Worm (Caenorhabditis elegans) whole organism, L4 larva: ENCODE data around the gene fbxa-54.

Experiments
- F10B5.3 ChIP-seq: sonication (generic microtip); optimal IDR thresholded peaks from 2 replicates; lab custom pipeline; 2016; ENCODE audit warnings: mild to moderate bottlenecking, missing genetic modification characterization, missing compliant biosample characterization
- F49E8.2 ChIP-seq: sonication (generic microtip); optimal IDR thresholded peaks from 2 replicates; lab custom pipeline; 2016; ENCODE audit warnings: missing compliant biosample characterization, mild to moderate bottlenecking, missing genetic modification characterization, borderline replicate concordance
- T20F7.1 ChIP-seq: fragments of 200-800 bp; sonication (Bioruptor generic); optimal IDR thresholded peaks from 2 replicates; lab custom pipeline; 2018; ENCODE audit warnings: mild to moderate bottlenecking, missing genetic modification characterization, missing compliant biosample characterization
- ZK546.5 ChIP-seq, 2 experiments: sonication (generic microtip); optimal IDR thresholded peaks; 2 replicates each; lab custom pipeline; 2017; ENCODE audit warnings: missing biosample characterization in 2 of 2, missing genetic modification characterization in 2 of 2
- arid-1 ChIP-seq: fragments of 200-800 bp; sonication (Bioruptor generic); conservative IDR thresholded peaks from 2 replicates; pipeline ENCODE4 v1.3.6; 2022; ENCODE audit warnings: missing genetic modification reagents, missing genetic modification characterization, missing compliant biosample characterization
- attf-4 ChIP-seq: sonication (generic microtip); optimal IDR thresholded peaks from 3 replicates; lab custom pipeline; 2017; ENCODE audit warnings: missing biosample characterization, missing genetic modification characterization
- ceh-28 ChIP-seq: fragments of 150-350 bp; optimal IDR thresholded peaks from 2 replicates; lab custom pipeline; 2014; ENCODE audit warnings: missing biosample characterization, missing genetic modification reagents, missing genetic modification characterization
- daf-16 ChIP-seq, 3 experiments: sonication (generic microtip); optimal IDR thresholded peaks; 2 replicates each; lab custom pipeline; 2016 to 2017; ENCODE audit warnings: missing genetic modification characterization in 3 of 3, missing genetic modification reagents in 3 of 3, mild to moderate bottlenecking in 2 of 3, missing compliant biosample characterization in 2 of 3, missing biosample characterization in 1 of 3, moderate library complexity in 1 of 3
- daf-19 ChIP-seq: fragments of 200-800 bp; sonication (Bioruptor generic); conservative IDR thresholded peaks from 2 replicates; pipeline ENCODE4 v1.3.6; 2022; ENCODE audit warnings: missing genetic modification characterization, missing compliant biosample characterization
- daf-8 ChIP-seq: fragments of 200-800 bp; sonication (Bioruptor generic); IDR thresholded peaks from 2 replicates; pipeline ENCODE4 v1.3.6; 2022; ENCODE audit warnings: missing genetic modification characterization, missing compliant biosample characterization
- dmd-6 ChIP-seq: fragments of 200-800 bp; sonication (Bioruptor generic); IDR thresholded peaks from 2 replicates; pipeline ENCODE4 v1.3.6; 2022; ENCODE audit warnings: missing genetic modification reagents, missing genetic modification characterization, missing compliant biosample characterization
- dmd-8 ChIP-seq: fragments of 200-800 bp; sonication (Bioruptor generic); IDR thresholded peaks from 2 replicates; pipeline ENCODE4 v1.3.6; 2022; ENCODE audit warnings: missing genetic modification characterization, missing compliant biosample characterization
- dmd-9 ChIP-seq: fragments of 200-800 bp; sonication (Bioruptor generic); IDR thresholded peaks from 2 replicates; pipeline ENCODE4 v1.3.6; 2022; ENCODE audit warnings: missing genetic modification reagents, missing genetic modification characterization, missing compliant biosample characterization
- dpl-1 ChIP-seq: fragments of 150-350 bp; optimal IDR thresholded peaks from 2 replicates; lab custom pipeline; 2014; ENCODE audit warnings: missing biosample characterization, missing genetic modification reagents, missing genetic modification characterization
- dve-1 ChIP-seq: sonication (generic microtip); optimal IDR thresholded peaks from 2 replicates; lab custom pipeline; 2017; ENCODE audit warnings: antibody characterized with exemption, mild to moderate bottlenecking, missing genetic modification characterization, missing compliant biosample characterization; ENCODE audit not compliant: insufficient read depth
- hlh-11 ChIP-seq: fragments of 200-800 bp; sonication (Bioruptor generic); optimal IDR thresholded peaks from 2 replicates; lab custom pipeline; 2018; ENCODE audit warnings: mild to moderate bottlenecking, missing genetic modification characterization, missing compliant biosample characterization
- hlh-30 ChIP-seq: sonication (generic microtip); optimal IDR thresholded peaks from 2 replicates; lab custom pipeline; 2017; ENCODE audit warnings: antibody characterized with exemption, mild to moderate bottlenecking, missing genetic modification characterization, missing compliant biosample characterization; ENCODE audit not compliant: insufficient read depth
- jun-1 ChIP-seq: fragments of 150-350 bp; optimal IDR thresholded peaks from 2 replicates; lab custom pipeline; 2014; ENCODE audit warnings: missing biosample characterization, missing genetic modification reagents, missing genetic modification characterization
- lin-1 ChIP-seq: fragments of 200-800 bp; sonication (Bioruptor generic); IDR thresholded peaks from 2 replicates; pipeline ENCODE4 v1.3.6; 2022; ENCODE audit warnings: missing genetic modification reagents, missing genetic modification characterization, missing compliant biosample characterization
- lin-38 ChIP-seq: fragments of 200-800 bp; sonication (Bioruptor generic); IDR thresholded peaks from 2 replicates; pipeline ENCODE4 v1.3.6; 2022; ENCODE audit warnings: missing genetic modification reagents, missing genetic modification characterization, missing compliant biosample characterization
- mdl-1 ChIP-seq, 2 experiments: fragments of 150-350 bp in 1 of 2; sonication (generic microtip) in 1 of 2; optimal IDR thresholded peaks; 2 replicates each; lab custom pipeline; 2014 to 2017; ENCODE audit warnings: missing biosample characterization in 2 of 2, missing genetic modification characterization in 2 of 2
- mdt-29 ChIP-seq: fragments of 200-800 bp; sonication (Bioruptor generic); IDR thresholded peaks from 2 replicates; pipeline ENCODE4 v1.3.6; 2022; ENCODE audit warnings: missing genetic modification reagents, missing genetic modification characterization, missing compliant biosample characterization
- mep-1 ChIP-seq: fragments of 150-350 bp; sonication (generic microtip); optimal IDR thresholded peaks from 3 replicates; lab custom pipeline; 2014; ENCODE audit warnings: missing biosample characterization, missing genetic modification characterization
- mxl-3 ChIP-seq: fragments of 200-800 bp; sonication (Bioruptor generic); optimal IDR thresholded peaks from 2 replicates; lab custom pipeline; 2018; ENCODE audit warnings: mild to moderate bottlenecking, missing genetic modification characterization, missing compliant biosample characterization
- nhr-11 ChIP-seq: fragments of 150-350 bp; optimal IDR thresholded peaks from 2 replicates; lab custom pipeline; 2014; ENCODE audit warnings: missing biosample characterization, missing genetic modification characterization
- nhr-111 ChIP-seq: fragments of 200-800 bp; sonication (Bioruptor generic); optimal IDR thresholded peaks from 2 replicates; lab custom pipeline; 2018; ENCODE audit warnings: mild to moderate bottlenecking, missing genetic modification characterization, missing compliant biosample characterization
- nhr-237 ChIP-seq: sonication (generic microtip); optimal IDR thresholded peaks from 2 replicates; lab custom pipeline; 2017; ENCODE audit warnings: missing biosample characterization, missing genetic modification characterization
- nhr-28 ChIP-seq: fragments of 150-350 bp; optimal IDR thresholded peaks from 2 replicates; lab custom pipeline; 2014; ENCODE audit warnings: missing biosample characterization, missing genetic modification characterization
- nhr-48 ChIP-seq: sonication (generic microtip); optimal IDR thresholded peaks from 2 replicates; lab custom pipeline; 2016; ENCODE audit warnings: mild to moderate bottlenecking, missing genetic modification characterization, missing compliant biosample characterization
- nhr-76 ChIP-seq: fragments of 150-350 bp; optimal IDR thresholded peaks from 2 replicates; lab custom pipeline; 2014; ENCODE audit warnings: missing biosample characterization, missing genetic modification characterization
- nhr-77 ChIP-seq: fragments of 150-350 bp; optimal IDR thresholded peaks from 2 replicates; lab custom pipeline; 2014; ENCODE audit warnings: missing biosample characterization, missing genetic modification characterization
- php-3 ChIP-seq: fragments of 200-800 bp; sonication (Bioruptor generic); IDR thresholded peaks from 2 replicates; pipeline ENCODE4 v1.3.6; 2022; ENCODE audit warnings: missing genetic modification reagents, missing genetic modification characterization, missing compliant biosample characterization
- pqm-1 ChIP-seq: sonication (generic microtip); optimal IDR thresholded peaks from 2 replicates; lab custom pipeline; 2017; ENCODE audit warnings: missing biosample characterization, missing genetic modification characterization
- rbr-2 ChIP-seq: sonication (generic microtip); optimal IDR thresholded peaks from 2 replicates; lab custom pipeline; 2016; ENCODE audit warnings: missing genotype, missing genetic modification characterization, missing compliant biosample characterization
- tra-1 ChIP-seq: fragments of 200-800 bp; sonication (Bioruptor generic); IDR thresholded peaks from 2 replicates; pipeline ENCODE4 v1.3.6; 2022; ENCODE audit warnings: missing genetic modification reagents, missing genetic modification characterization, missing compliant biosample characterization
- unc-62 ChIP-seq, 3 experiments: fragments of 150-350 bp in 1 of 3; sonication (generic microtip); optimal IDR thresholded peaks in 2 of 3; peaks in 1 of 3; 1 replicate in 1 of 3; 2 replicates in 2 of 3; lab custom pipeline; 2014 to 2017; ENCODE audit warnings: missing biosample characterization in 3 of 3, missing genetic modification characterization in 3 of 3, missing genetic modification reagents in 3 of 3, missing genotype in 1 of 3
- zfp-3 ChIP-seq: fragments of 200-800 bp; sonication (Bioruptor generic); conservative IDR thresholded peaks from 2 replicates; pipeline ENCODE4 v1.3.6; 2022; ENCODE audit warnings: missing genetic modification reagents, missing genetic modification characterization, missing compliant biosample characterization
- zip-11 ChIP-seq: fragments of 200-800 bp; sonication (Bioruptor generic); IDR thresholded peaks from 2 replicates; pipeline ENCODE4 v1.3.6; 2022; ENCODE audit warnings: missing genetic modification characterization, missing compliant biosample characterization
- zip-2 ChIP-seq: fragments of 150-350 bp; optimal IDR thresholded peaks from 2 replicates; lab custom pipeline; 2014; ENCODE audit warnings: missing biosample characterization, missing genetic modification characterization
- ztf-7 ChIP-seq: fragments of 150-350 bp; optimal IDR thresholded peaks from 2 replicates; lab custom pipeline; 2014; ENCODE audit warnings: missing biosample characterization, missing genetic modification characterization

Gene fbxa-54

ce11 chrIII:943426-943927 lies 12.7 kb upstream of the fbxa-54 start, which contains the start of gene fbxa-59 (continued):
- no peak for TF ChIP-seq mep-1 (tag; lab: Kevin White, UChicago)
- no peak for TF ChIP-seq mdl-1 (tag; optimal IDR thresholded peaks at IDR 0.05; lab: Kevin White, UChicago)
- no peak for TF ChIP-seq nhr-48
- no peak for TF ChIP-seq dmd-8 (GFP tag; lab: Robert Waterston, UW)
- TF ChIP-seq daf-16 (GFP tag; optimal IDR thresholded peaks at IDR 0.05; lab: Kevin White, UChicago): no peak
- peak; percentile 71 for TF ChIP-seq daf-16 (tag; optimal IDR thresholded peaks at IDR 0.05; lab: Kevin White, UChicago)
- no peak for TF ChIP-seq daf-8 (GFP tag; lab: Robert Waterston, UW)

ce11 chrIII:944346-944745 lies 11.8 kb upstream of the fbxa-54 start:
- TF ChIP-seq php-3 (GFP tag; lab: Robert Waterston, UW) (peak; percentile 78), dmd-6 (GFP tag; lab: Robert Waterston, UW) (peak; percentile 78)
- TF ChIP-seq, all 104 proteins: peak for 2; not testable (repeated sequence) for 102

ce11 chrIII:946250-946725 lies 9.8 kb upstream of the fbxa-54 start, which contains the start of gene fbxa-60:
Gene fbxa-60, minus strand, starts transcription at chrIII:946300.
- TF ChIP-seq hlh-11 (tag; lab: Kevin White, UChicago) (peak; percentile 82), T20F7.1 (GFP tag; lab: Kevin White, UChicago) (peak; percentile 54), dmd-9 (no peak), nhr-11 (tag; lab: Kevin White, UChicago) (no peak), zip-2 (tag; lab: Kevin White, UChicago) (peak; percentile 75), hlh-30 (tag; lab: Kevin White, UChicago) (peak; percentile 16), tra-1 (GFP tag; lab: Robert Waterston, UW) (peak; percentile 66; the same call in 1 of the 2 replicates), nhr-77 (tag; lab: Kevin White, UChicago) (peak; percentile 12), lin-1 (GFP tag; lab: Robert Waterston, UW) (peak; percentile 36; the same call in 1 of the 2 replicates), dmd-6 (GFP tag; lab: Robert Waterston, UW) (peak; percentile 95), nhr-111 (GFP tag; lab: Kevin White, UChicago) (no peak), dve-1 (tag; lab: Kevin White, UChicago) (peak; percentile 63), nhr-28 (peak; percentile 61), pqm-1 (peak; percentile 76), nhr-76 (tag; lab: Kevin White, UChicago) (no peak), mdt-29 (GFP tag; lab: Robert Waterston, UW) (no peak), lin-38 (GFP tag; lab: Robert Waterston, UW) (no peak), daf-16 (GFP tag; optimal IDR thresholded peaks at IDR 0.05; lab: Kevin White, UChicago) (no peak), daf-16 (tag; optimal IDR thresholded peaks at IDR 0.05; lab: Kevin White, UChicago) (peak; percentile 53), php-3 (GFP tag; lab: Robert Waterston, UW) (peak; percentile 80), ztf-7 (tag; lab: Kevin White, UChicago) (no peak)
- TF ChIP-seq, all 104 proteins: peak for 13

- no peak for TF ChIP-seq F10B5.3 (tag; lab: Kevin White, UChicago)
- peak; percentile 25 for TF ChIP-seq T20F7.1 (GFP tag; lab: Kevin White, UChicago)
- TF ChIP-seq dmd-8 (GFP tag; lab: Robert Waterston, UW): no peak
- peak; percentile 21 for TF ChIP-seq dve-1 (tag; lab: Kevin White, UChicago)
- peak; percentile 51 for TF ChIP-seq dpl-1 (GFP tag; lab: Kevin White, UChicago)
Measured at ce11 chrIII:950472-950871, 5.7 kb upstream of the fbxa-54 start, which contains the start of the genes fbxa-67 and fbxa-11. Gene fbxa-67, minus strand, starts transcription at chrIII:950670. Gene fbxa-11, plus strand, starts transcription at chrIII:950869.

ce11 chrIII:952184-952583 lies 4.0 kb upstream of the fbxa-54 start, which contains the start of gene fbxa-10:
Gene fbxa-10, plus strand, starts transcription at chrIII:952390.
- TF ChIP-seq arid-1 (no peak), ceh-28 (tag; lab: Kevin White, UChicago) (no peak), ZK546.5 (tag; optimal IDR thresholded peaks at IDR 0.05; lab: Kevin White, UChicago) (no peak), jun-1 (tag; lab: Kevin White, UChicago) (no peak), nhr-111 (GFP tag; lab: Kevin White, UChicago) (no peak), unc-62 (GFP tag; optimal IDR thresholded peaks at IDR 0.05 in 1 of 2; lab: Kevin White, UChicago) (no peak), unc-62 (tag; optimal IDR thresholded peaks at IDR 0.05; lab: Kevin White, UChicago) (no peak), dpl-1 (GFP tag; lab: Kevin White, UChicago) (no peak), nhr-76 (tag; lab: Kevin White, UChicago) (no peak), mxl-3 (no peak), zfp-3 (GFP tag; lab: Robert Waterston, UW) (no peak), rbr-2 (tag; lab: Kevin White, UChicago) (no peak), zip-11 (GFP tag; lab: Robert Waterston, UW) (no peak), attf-4 (tag; lab: Kevin White, UChicago) (no peak), daf-19 (GFP tag; lab: Robert Waterston, UW) (no peak), mdl-1 (tag; optimal IDR thresholded peaks at IDR 0.05; lab: Kevin White, UChicago) (no peak), nhr-237 (no peak), dmd-6 (GFP tag; lab: Robert Waterston, UW) (no peak), F49E8.2 (tag; lab: Kevin White, UChicago) (no peak)
